Fruit fly (Drosophila melanogaster) whole organism, adult: ENCODE measurements around the gene CG18294.

ENCODE experiments used
- CG33017 ChIP-seq: fragments of 200-800 bp; sonication (Bioruptor generic); optimal IDR thresholded peaks from 2 replicates; lab custom pipeline; 2018; ENCODE audit warnings: missing biosample characterization, mild to moderate bottlenecking, missing genetic modification characterization, moderate library complexity
- CG7045 ChIP-seq: fragments of 200-800 bp; sonication (Bioruptor generic); optimal IDR thresholded peaks from 2 replicates; lab custom pipeline; 2017; ENCODE audit warnings: missing biosample characterization, mild to moderate bottlenecking, missing genetic modification characterization
- CG7101 ChIP-seq: fragments of 200-800 bp; sonication (Bioruptor generic); optimal IDR thresholded peaks from 2 replicates; lab custom pipeline; 2018; ENCODE audit warnings: missing biosample characterization, mild to moderate bottlenecking, missing genetic modification characterization, moderate library complexity
- Clk ChIP-seq: fragments of 200-800 bp; sonication (Bioruptor generic); optimal IDR thresholded peaks from 2 replicates; lab custom pipeline; 2017; ENCODE audit warnings: missing biosample characterization, missing genetic modification characterization
- bab1 ChIP-seq: fragments of 200-800 bp; sonication (Bioruptor generic); optimal IDR thresholded peaks from 3 replicates; lab custom pipeline; 2019; ENCODE audit warnings: missing biosample characterization, mild to moderate bottlenecking, missing genetic modification characterization, moderate library complexity
- ovo ChIP-seq: fragments of 200-800 bp; sonication (Bioruptor generic); optimal IDR thresholded peaks from 2 replicates; lab custom pipeline; 2016; ENCODE audit warnings: missing biosample characterization, missing genetic modification characterization
- tj ChIP-seq: fragments of 200-800 bp; sonication (Bioruptor generic); optimal IDR thresholded peaks from 3 replicates; lab custom pipeline; 2017; ENCODE audit warnings: missing biosample characterization, mild to moderate bottlenecking, missing genetic modification characterization, moderate library complexity
- toe ChIP-seq: fragments of 200-800 bp; sonication (Bioruptor generic); optimal IDR thresholded peaks from 2 replicates; lab custom pipeline; 2016; ENCODE audit warnings: missing biosample characterization, missing genetic modification characterization

dm6 chr3L:19464659-19465058 lies 10.7 kb downstream of the CG18294 start, which contains the start of gene CG14095:
- TF ChIP-seq CG7045 (GFP tag; lab: Kevin White, UChicago): no peak
- TF ChIP-seq Clk (GFP tag; lab: Kevin White, UChicago): no peak
- TF ChIP-seq toe (GFP tag; lab: Kevin White, UChicago): no peak
- no peak for TF ChIP-seq bab1
- TF ChIP-seq tj (GFP tag; lab: Kevin White, UChicago): no peak
- TF ChIP-seq CG7101: no peak
- no peak for TF ChIP-seq ovo
- TF ChIP-seq CG33017 (tag; lab: Kevin White, UChicago): no peak
